Worm (Caenorhabditis elegans): Measurements from ENCODE around the gene T01G5.7.
"Not testable (repeated sequence)": the region's sequence is repeated elsewhere in the genome, so short reads cannot be mapped to it uniquely, and the experiment has no call there.

DNA sequence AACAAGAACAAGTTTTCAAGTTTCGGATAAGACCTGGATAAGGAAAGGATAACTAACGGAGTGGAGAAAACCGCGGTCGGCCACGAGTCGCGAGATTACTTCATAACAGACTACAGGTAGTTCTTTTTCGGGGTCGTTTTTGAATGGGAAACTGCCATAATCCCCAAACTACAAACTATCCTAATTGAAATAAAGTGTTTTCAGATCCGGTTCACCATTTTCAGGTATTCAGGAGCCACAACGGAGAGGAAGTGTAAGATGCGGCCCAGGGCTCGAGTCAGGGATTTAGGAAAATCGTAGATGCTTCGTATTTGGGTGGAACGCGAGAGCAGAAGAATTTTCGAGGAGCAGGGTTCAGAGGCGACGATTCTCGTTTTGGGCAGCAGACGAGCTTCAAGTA lies 4.2 kb downstream of the T01G5.7 start, which contains the start of gene T01G5.8:
- not testable (repeated sequence) for TF ChIP-seq let-526, bed-1 (GFP tag; IDR thresholded peaks at IDR 0.05)
